Fruit fly (Drosophila melanogaster): Measurements from ENCODE around the gene rhea.
A peak's percentile ranks its signal among the peaks of the same experiment; 100 is the strongest.

The rhea gene

dm6 chr3L:8534386-8535306 lies 10.2 kb upstream of the rhea start, which contains the start of gene ergic53:
Gene ergic53, plus strand, starts transcription at chr3L:8534977.
- peak; percentile 63 for TF ChIP-seq Eip78C (GFP tag)
- TF ChIP-seq Sox102F (GFP tag; optimal IDR thresholded peaks at IDR 0.05), result no peak
- peak; percentile 73 for TF ChIP-seq fkh (GFP tag; optimal IDR thresholded peaks at IDR 0.05)
- peak; percentile 56 for TF ChIP-seq achi (GFP tag; optimal IDR thresholded peaks at IDR 0.05)
- TF ChIP-seq svp (GFP tag), result peak; percentile 52

DNA sequence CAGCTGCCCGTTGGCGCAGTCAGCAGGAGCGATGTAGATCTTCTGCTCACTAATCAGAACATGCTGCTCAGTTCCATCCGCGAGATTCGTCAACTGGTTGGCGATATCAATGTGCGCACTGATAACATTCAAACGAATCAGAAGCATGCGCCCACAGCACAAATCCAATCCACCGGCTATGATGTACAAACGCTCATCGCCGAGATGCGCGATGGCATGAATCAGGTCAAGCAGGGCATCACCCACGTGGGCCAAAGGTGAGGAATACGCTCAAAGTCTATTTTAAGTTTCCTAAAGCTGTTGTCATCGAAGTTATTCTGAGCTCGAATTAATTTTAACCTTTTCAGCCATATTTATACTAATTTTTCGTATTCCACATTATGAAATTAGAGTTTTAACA lies 8.4 kb upstream of the rhea start:
- TF ChIP-seq svp (GFP tag) (peak; percentile 86), Sox15 (GFP tag; optimal IDR thresholded peaks at IDR 0.05) (no peak), dac (GFP tag; optimal IDR thresholded peaks at IDR 0.05) (no peak), Smox (GFP tag; optimal IDR thresholded peaks at IDR 0.05) (no peak)

- no peak for TF ChIP-seq CG1621 (tag; optimal IDR thresholded peaks at IDR 0.05)
- TF ChIP-seq ss (GFP tag; optimal IDR thresholded peaks at IDR 0.05), result no peak
Measured at dm6 chr3L:8538355-8538754, 6.4 kb upstream of the rhea start.

- TF ChIP-seq CG6276 (GFP tag; optimal IDR thresholded peaks at IDR 0.05), result no peak
- TF ChIP-seq achi (GFP tag; optimal IDR thresholded peaks at IDR 0.05), result no peak
- TF ChIP-seq CG3032 (tag; optimal IDR thresholded peaks at IDR 0.05), result no peak
- no peak for TF ChIP-seq ss (GFP tag; optimal IDR thresholded peaks at IDR 0.05)
- TF ChIP-seq dsx (GFP tag; optimal IDR thresholded peaks at IDR 0.05; ENCODE audit: poor library complexity, severe bottlenecking), result no peak
Measured at dm6 chr3L:8540509-8540908, 4.3 kb upstream of the rhea start.

DNA sequence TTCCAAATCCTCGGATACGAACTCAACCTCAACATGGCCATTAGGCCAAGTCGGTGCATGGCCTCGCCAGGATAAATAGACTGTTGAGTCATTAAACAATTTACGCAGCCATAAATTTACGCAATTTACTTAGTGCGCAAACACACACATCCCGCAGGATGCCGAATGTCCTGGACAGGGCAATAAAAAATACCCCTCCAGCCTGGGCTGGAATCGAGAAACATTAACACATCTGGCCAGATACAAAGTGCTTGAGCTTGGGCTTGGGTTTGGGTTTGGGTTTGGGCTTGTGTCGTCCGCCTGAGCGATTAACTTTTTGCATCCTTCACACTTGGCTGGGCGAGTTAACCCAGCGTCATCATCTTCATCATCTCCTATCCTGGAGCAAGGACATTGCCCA lies 3.1 kb upstream of the rhea start:
- TF ChIP-seq Smox (GFP tag; optimal IDR thresholded peaks at IDR 0.05) (no peak), Eip78C (GFP tag) (no peak)

DNA sequence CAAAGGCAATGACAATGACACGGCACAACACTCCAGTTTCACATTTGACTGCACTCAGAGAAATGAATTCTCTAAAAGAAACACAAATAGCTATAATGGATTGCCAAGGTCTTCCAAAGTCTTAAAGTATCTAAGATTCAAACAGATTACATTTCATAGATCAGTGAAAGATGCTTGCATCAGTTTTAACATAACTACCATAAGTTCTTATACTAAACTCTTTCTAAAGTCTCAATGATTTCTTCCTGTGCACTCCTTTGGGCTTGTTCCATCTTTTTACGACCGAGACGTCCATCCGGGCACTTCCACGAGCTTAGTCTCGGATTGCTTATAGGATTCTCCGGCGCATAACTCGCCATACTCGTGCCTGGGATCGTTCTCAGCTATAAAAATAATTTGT lies 2.6 kb upstream of the rhea start:
- TF ChIP-seq CG10669 (GFP tag; optimal IDR thresholded peaks at IDR 0.05) (no peak), Eip78C (GFP tag) (peak; percentile 15)

dm6 chr3L:8543866-8544265 lies 935 bp upstream of the rhea start:
- peak; percentile 28 for TF ChIP-seq topi (GFP tag; optimal IDR thresholded peaks at IDR 0.05)
- TF ChIP-seq CG31627 (GFP tag; optimal IDR thresholded peaks at IDR 0.05), result peak; percentile 10
- no peak for TF ChIP-seq CG8319 (GFP tag; optimal IDR thresholded peaks at IDR 0.05)
- TF ChIP-seq Eip78C (GFP tag), result peak; percentile 78
- no peak for TF ChIP-seq Sox14 (GFP tag; optimal IDR thresholded peaks at IDR 0.05)
- TF ChIP-seq esn (GFP tag; optimal IDR thresholded peaks at IDR 0.05), result peak; percentile 30
- no peak for TF ChIP-seq dac (GFP tag; optimal IDR thresholded peaks at IDR 0.05)
- peak; percentile 5 for TF ChIP-seq CG6792 (GFP tag; optimal IDR thresholded peaks at IDR 0.05)
- peak; percentile 3 for TF ChIP-seq achi (GFP tag; optimal IDR thresholded peaks at IDR 0.05)
- no peak for TF ChIP-seq CG34406 (GFP tag; optimal IDR thresholded peaks at IDR 0.05)
- TF ChIP-seq svp (GFP tag), result peak; percentile 42
- TF ChIP-seq lz (GFP tag; optimal IDR thresholded peaks at IDR 0.05), result peak; percentile 6
- TF ChIP-seq OdsH (GFP tag; optimal IDR thresholded peaks at IDR 0.05), result peak; percentile 3
- no peak for TF ChIP-seq fd85E (GFP tag; optimal IDR thresholded peaks at IDR 0.05)
- TF ChIP-seq Hr39 (GFP tag; optimal IDR thresholded peaks at IDR 0.05), result no peak

DNA sequence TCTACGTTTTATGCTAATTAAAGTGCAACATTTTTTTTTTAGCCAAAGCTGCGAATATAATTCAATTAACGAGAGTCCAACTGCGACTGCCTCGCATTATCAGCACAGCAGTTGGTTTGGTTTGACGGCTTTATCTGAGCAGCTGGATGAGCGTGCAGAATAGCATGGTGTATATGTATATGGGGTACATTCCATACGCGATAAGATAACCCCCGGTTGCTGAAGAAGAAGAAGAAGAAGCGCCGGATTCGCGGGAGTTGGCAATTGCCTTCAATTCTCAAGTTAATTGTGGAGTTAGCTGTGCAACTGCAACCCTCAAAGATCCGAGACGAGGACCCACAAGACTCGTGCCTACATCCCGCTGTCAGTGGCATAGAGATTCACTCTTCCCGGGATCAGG lies 672 bp downstream of the rhea start:
- TF ChIP-seq svp (GFP tag) (peak; percentile 91), ss (GFP tag; optimal IDR thresholded peaks at IDR 0.05) (peak in 1 of 2 experiments; percentile 2), dsx (GFP tag; optimal IDR thresholded peaks at IDR 0.05; ENCODE audit: poor library complexity, severe bottlenecking) (no peak), CG4318 (GFP tag; optimal IDR thresholded peaks at IDR 0.05) (no peak), Eip78C (GFP tag) (peak; percentile 41), Eip93F (GFP tag; optimal IDR thresholded peaks at IDR 0.05) (no peak), CG31627 (GFP tag; optimal IDR thresholded peaks at IDR 0.05) (no peak)
